Fruit fly (Drosophila melanogaster): ENCODE results near the gene Psa.

- TF ChIP-seq CTCF (optimal IDR thresholded peaks at IDR 0.05), result no peak
- no peak for TF ChIP-seq CG8478 (optimal IDR thresholded peaks at IDR 0.05)
Observed at dm6 chr3L:1547117-1547507, 44.5 kb downstream of the Psa start.

Measured in S2 (cell line).